Worm (Caenorhabditis elegans) whole organism, L3 larva: ENCODE measurements around the gene let-805.

Experiments
- mml-1 ChIP-seq: fragments of 150-350 bp; sonication (generic microtip); optimal IDR thresholded peaks from 3 replicates; lab custom pipeline; 2014; ENCODE audit warnings: missing biosample characterization, missing genetic modification characterization
- nhr-11 ChIP-seq: fragments of 150-350 bp; optimal IDR thresholded peaks from 2 replicates; lab custom pipeline; 2014; ENCODE audit warnings: missing biosample characterization, missing genetic modification characterization
- pqm-1 ChIP-seq: fragments of 150-350 bp; optimal IDR thresholded peaks from 2 replicates; lab custom pipeline; 2017; ENCODE audit warnings: missing biosample characterization, missing genetic modification characterization, inconsistent platforms
- unc-39 ChIP-seq: sonication (generic microtip); optimal IDR thresholded peaks from 4 replicates; lab custom pipeline; 2017; ENCODE audit warnings: missing biosample characterization, missing genetic modification characterization
- ztf-11 ChIP-seq: fragments of 150-350 bp; optimal IDR thresholded peaks from 2 replicates; lab custom pipeline; 2014; ENCODE audit warnings: missing biosample characterization, missing genetic modification characterization

DNA sequence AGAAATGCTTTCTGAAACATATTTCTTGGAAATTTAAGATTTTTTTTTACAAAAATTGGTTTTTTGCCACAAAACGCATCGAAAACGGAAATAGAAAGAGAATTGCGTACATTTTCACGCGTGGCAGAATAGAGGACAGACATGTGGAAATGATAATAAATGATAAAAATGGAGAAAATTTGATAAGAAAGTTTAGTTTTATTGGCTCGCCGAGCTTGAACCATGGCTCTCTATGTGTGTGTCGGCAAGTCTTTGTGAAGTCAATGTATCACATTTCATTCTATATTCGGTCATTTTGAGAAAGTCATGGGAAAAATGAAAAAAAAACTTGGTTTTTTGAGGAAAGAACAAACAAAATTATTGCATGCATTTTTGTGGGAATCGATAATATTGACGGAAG lies 29.5 kb downstream of the let-805 start:
- peak; percentile 55 for TF ChIP-seq pqm-1 (tag; lab: Kevin White, UChicago)
- TF ChIP-seq mml-1 (tag; lab: Kevin White, UChicago), result no peak
- no peak for TF ChIP-seq ztf-11 (tag; lab: Kevin White, UChicago)
- no peak for TF ChIP-seq nhr-11 (tag; lab: Kevin White, UChicago)
- TF ChIP-seq unc-39, result no peak
